Fruit fly (Drosophila melanogaster): ENCODE results near the gene CG15892.

CG15892 gene

DNA sequence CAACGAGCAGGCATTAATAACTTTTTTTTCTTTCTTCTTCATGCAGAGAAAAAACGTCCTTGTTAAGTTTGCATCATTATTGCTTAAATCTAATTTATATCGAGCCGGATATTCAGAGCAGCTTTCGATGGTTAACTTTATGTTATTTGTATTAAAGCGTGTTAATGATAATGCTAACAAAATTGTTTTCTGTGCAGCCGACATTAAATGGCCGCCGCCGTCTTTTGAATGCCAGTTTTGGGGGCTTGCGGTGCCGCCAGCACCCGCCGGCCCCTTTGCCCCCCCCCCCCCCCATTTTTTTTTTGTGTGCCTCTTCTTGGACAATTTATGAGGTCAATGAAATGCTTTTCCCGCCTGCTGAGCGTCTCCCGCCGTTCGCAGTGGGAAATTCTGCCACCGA lies 17.4 kb upstream of the CG15892 start (continued):
- TF ChIP-seq Sox100B (GFP tag; optimal IDR thresholded peaks at IDR 0.05), result no peak
- peak; percentile 49; the same call in 2 of the 3 replicates for TF ChIP-seq dysf (GFP tag; IDR thresholded peaks at IDR 0.05)
- TF ChIP-seq salm (tag; optimal IDR thresholded peaks at IDR 0.05), result no peak
- TF ChIP-seq CG9876 (GFP tag; optimal IDR thresholded peaks at IDR 0.05), result no peak
- TF ChIP-seq CG8765 (GFP tag; IDR thresholded peaks at IDR 0.05), result no peak
- TF ChIP-seq CG15011 (GFP tag; optimal IDR thresholded peaks at IDR 0.05), result no peak
- TF ChIP-seq CG3838 (GFP tag; optimal IDR thresholded peaks at IDR 0.05), result no peak
- no peak for TF ChIP-seq ham (GFP tag; IDR thresholded peaks at IDR 0.05)
- TF ChIP-seq ken (GFP tag; IDR thresholded peaks at IDR 0.05), result no peak
- no peak for TF ChIP-seq CG12942 (GFP tag; optimal IDR thresholded peaks at IDR 0.05)
- no peak for TF ChIP-seq Neu2 (GFP tag; optimal IDR thresholded peaks at IDR 0.05; ENCODE audit: borderline replicate concordance)
- peak; percentile 16 for TF ChIP-seq Fer1 (GFP tag; optimal IDR thresholded peaks at IDR 0.05)
- TF ChIP-seq CG1233 (GFP tag; optimal IDR thresholded peaks at IDR 0.05), result no peak
- TF ChIP-seq prd (optimal IDR thresholded peaks at IDR 0.05), result no peak
- TF ChIP-seq prd (GFP tag; IDR thresholded peaks at IDR 0.05), result peak; percentile 26; the same call in 1 of the 3 replicates
- TF ChIP-seq Taf1 (GFP tag; IDR thresholded peaks at IDR 0.05), result no peak
- peak in 1 of 2 experiments; percentile 1 for TF ChIP-seq Hr51 (GFP tag; optimal IDR thresholded peaks at IDR 0.05)
- no peak for TF ChIP-seq CG10431 (GFP tag; optimal IDR thresholded peaks at IDR 0.05)
- no peak for TF ChIP-seq chif (GFP tag; optimal IDR thresholded peaks at IDR 0.05)
- no peak for TF ChIP-seq Max (GFP tag; optimal IDR thresholded peaks at IDR 0.05)
- TF ChIP-seq CG14050 (GFP tag; IDR thresholded peaks at IDR 0.05), result no peak
- TF ChIP-seq klu (GFP tag; IDR thresholded peaks at IDR 0.05), result no peak
- TF ChIP-seq Bgb (GFP tag; IDR thresholded peaks at IDR 0.05; ENCODE audit: partially characterized antibody), result no peak
- no peak for TF ChIP-seq HLH54F (GFP tag; optimal IDR thresholded peaks at IDR 0.05)
- no peak for TF ChIP-seq ash1 (GFP tag; optimal IDR thresholded peaks at IDR 0.05)
- TF ChIP-seq CG2129 (GFP tag; IDR thresholded peaks at IDR 0.05; ENCODE audit: partially characterized antibody), result no peak
- no peak for TF ChIP-seq stwl (tag; optimal IDR thresholded peaks at IDR 0.05)
- peak; percentile 41; the same call in 1 of the 2 replicates for TF ChIP-seq sob (GFP tag; IDR thresholded peaks at IDR 0.05)
- TF ChIP-seq CG11085 (GFP tag; IDR thresholded peaks at IDR 0.05), result no peak
- TF ChIP-seq CG10366 (GFP tag; IDR thresholded peaks at IDR 0.05), result no peak
- 0 out of 3 replicates have a peak, but pooled peaks have one; percentile 22 for TF ChIP-seq CG17361 (GFP tag; IDR thresholded peaks at IDR 0.05)
- TF ChIP-seq CG4707 (GFP tag; optimal IDR thresholded peaks at IDR 0.05), result no peak
- peak; percentile 35 for TF ChIP-seq CG2120 (GFP tag; optimal IDR thresholded peaks at IDR 0.05)
- no peak for TF ChIP-seq D19B (GFP tag; optimal IDR thresholded peaks at IDR 0.05)
- no peak for TF ChIP-seq CG30431 (GFP tag; optimal IDR thresholded peaks at IDR 0.05)
- peak; percentile 51 for TF ChIP-seq abd-A (tag; optimal IDR thresholded peaks at IDR 0.05)
- TF ChIP-seq Dll (GFP tag; IDR thresholded peaks at IDR 0.05; ENCODE audit: partially characterized antibody), result no peak
- TF ChIP-seq Atf3 (GFP tag; optimal IDR thresholded peaks at IDR 0.05), result no peak
- peak; percentile 53 for TF ChIP-seq Rfx (GFP tag; IDR thresholded peaks at IDR 0.05)
- TF ChIP-seq CG13296 (GFP tag; optimal IDR thresholded peaks at IDR 0.05), result no peak
- peak; percentile 40 for TF ChIP-seq gem (tag; optimal IDR thresholded peaks at IDR 0.05)
- TF ChIP-seq CG11560 (tag; IDR thresholded peaks at IDR 0.05), result no peak
- TF ChIP-seq HLH3B (GFP tag; IDR thresholded peaks at IDR 0.05), result 0 out of 2 replicates have a peak, but pooled peaks have one; percentile 24
- no peak for TF ChIP-seq H15 (GFP tag; IDR thresholded peaks at IDR 0.05)
- TF ChIP-seq Blimp-1 (GFP tag; optimal IDR thresholded peaks at IDR 0.05), result peak; percentile 21
- no peak for TF ChIP-seq pb (GFP tag; optimal IDR thresholded peaks at IDR 0.05)
- TF ChIP-seq CG18599 (GFP tag; optimal IDR thresholded peaks at IDR 0.05), result peak; percentile 61
- TF ChIP-seq CG7839 (tag; optimal IDR thresholded peaks at IDR 0.05), result peak; percentile 34
- TF ChIP-seq CkIIα-i1 (GFP tag; IDR thresholded peaks at IDR 0.05), result no peak
- no peak for TF ChIP-seq da (GFP tag; optimal IDR thresholded peaks at IDR 0.05)
- no peak for TF ChIP-seq vnd (GFP tag; IDR thresholded peaks at IDR 0.05; ENCODE audit: partially characterized antibody)
